Worm (Caenorhabditis elegans) whole organism, L2 larva: ENCODE results near the gene cgef-1.

Source experiments
- aly-2 ChIP-seq: fragments of 150-350 bp; optimal IDR thresholded peaks from 2 replicates; lab custom pipeline; 2014; ENCODE audit warnings: missing biosample characterization, missing genetic modification characterization
- ama-1 ChIP-seq: fragments of 150-350 bp; optimal IDR thresholded peaks from 2 replicates; lab custom pipeline; 2018; ENCODE audit warnings: inconsistent platforms
- egl-27 ChIP-seq: sonication (generic microtip); optimal IDR thresholded peaks from 3 replicates; lab custom pipeline; 2017; ENCODE audit warnings: missing biosample characterization, missing genetic modification reagents, missing genetic modification characterization

DNA sequence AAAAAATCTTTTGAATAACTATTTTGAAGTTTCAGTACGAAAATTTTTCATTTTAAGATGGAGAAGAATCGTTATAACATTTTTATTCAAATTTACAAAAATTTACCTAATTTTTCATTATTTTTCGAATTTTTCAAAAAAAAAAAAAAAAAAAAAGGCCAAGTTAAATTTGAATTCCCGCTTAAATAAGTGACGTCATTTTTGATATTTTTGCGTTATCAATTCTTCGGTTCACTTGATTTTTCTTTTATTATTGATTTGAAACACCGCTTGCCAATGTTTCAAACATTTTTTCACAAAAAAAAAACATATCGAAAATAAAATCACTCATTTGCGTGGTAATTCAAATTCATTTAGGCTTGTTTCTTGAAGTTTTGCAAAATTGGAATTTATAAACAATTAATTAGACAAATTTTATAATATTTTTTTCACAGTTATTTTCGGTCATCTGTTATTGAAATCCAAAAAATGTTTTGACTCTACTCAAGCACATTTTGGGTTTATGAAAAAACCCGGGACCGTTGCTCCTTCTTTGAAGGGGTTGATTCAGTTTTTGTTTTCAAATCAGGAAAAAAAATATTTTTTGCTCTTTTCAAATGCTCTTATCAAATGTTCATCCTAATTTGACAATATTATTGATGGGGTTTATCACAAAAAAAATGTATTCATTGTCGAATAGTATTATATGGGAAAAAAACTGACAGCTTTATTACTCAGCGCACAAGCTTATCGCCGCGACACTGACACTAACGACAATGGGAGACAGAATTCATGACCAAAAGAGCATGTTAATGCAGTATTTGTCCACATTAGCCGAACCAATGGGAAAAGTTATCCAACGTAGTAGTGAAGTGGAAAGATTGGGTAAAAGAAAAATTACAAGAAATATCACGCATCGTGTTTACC lies 17.6 kb upstream of the cgef-1 start:
- TF ChIP-seq ama-1 (no peak), egl-27 (no peak), aly-2 (tag; lab: Kevin White, UChicago) (no peak)
